Worm (Caenorhabditis elegans) whole organism, L1 larva: ENCODE results near the gene srbc-13.

Source experiments
- C04F5.9 ChIP-seq: sonication (generic microtip); optimal IDR thresholded peaks from 2 replicates; lab custom pipeline; 2016; ENCODE audit warnings: missing genetic modification characterization, missing compliant biosample characterization
- C16A3.4 ChIP-seq: fragments of 150-350 bp; optimal IDR thresholded peaks from 2 replicates; lab custom pipeline; 2014; ENCODE audit warnings: missing biosample characterization, missing genetic modification characterization
- C34B4.2 ChIP-seq: sonication (generic microtip); optimal IDR thresholded peaks from 2 replicates; lab custom pipeline; 2017; ENCODE audit warnings: mild to moderate bottlenecking, missing genetic modification characterization, missing compliant biosample characterization
- Y116A8C.19 ChIP-seq: sonication (generic microtip); optimal IDR thresholded peaks from 2 replicates; lab custom pipeline; 2016; ENCODE audit warnings: missing compliant biosample characterization, missing genetic modification characterization, borderline replicate concordance
- aha-1 ChIP-seq: fragments of 150-350 bp; optimal IDR thresholded peaks from 2 replicates; lab custom pipeline; 2014; ENCODE audit warnings: missing biosample characterization, missing genetic modification characterization
- alr-1 ChIP-seq: fragments of 200-800 bp; sonication (Bioruptor generic); optimal IDR thresholded peaks from 2 replicates; lab custom pipeline; 2018; ENCODE audit warnings: borderline replicate concordance, mild to moderate bottlenecking, missing genetic modification characterization, missing compliant biosample characterization
- ceh-63 ChIP-seq: fragments of 200-800 bp; sonication (Bioruptor generic); optimal IDR thresholded peaks from 2 replicates; lab custom pipeline; 2018; ENCODE audit warnings: mild to moderate bottlenecking, missing genetic modification characterization, missing compliant biosample characterization
- dpl-1 ChIP-seq, 3 experiments: fragments of 150-350 bp in 2 of 3; sonication (generic microtip) in 1 of 3; optimal IDR thresholded peaks; 2 replicates each; lab custom pipeline; 2014 to 2017; ENCODE audit warnings: missing biosample characterization in 3 of 3, missing genetic modification characterization in 3 of 3, missing genetic modification reagents in 3 of 3
- dsc-1 ChIP-seq: sonication (generic microtip); optimal IDR thresholded peaks from 2 replicates; lab custom pipeline; 2016; ENCODE audit warnings: mild to moderate bottlenecking, missing genetic modification characterization, missing compliant biosample characterization
- efl-1 ChIP-seq, 4 experiments: fragments of 150-350 bp; optimal IDR thresholded peaks in 3 of 4; peaks in 1 of 4; 1 replicate in 1 of 4; 2 replicates in 3 of 4; lab custom pipeline; 2014; ENCODE audit warnings: missing biosample characterization in 2 of 4, missing genetic modification characterization in 2 of 4, missing genetic modification reagents in 2 of 4
- ets-5 ChIP-seq: fragments of 200-800 bp; sonication (Bioruptor generic); IDR thresholded peaks from 2 replicates; pipeline ENCODE4 v1.3.6; 2022; ENCODE audit warnings: missing genetic modification characterization, missing compliant biosample characterization
- fkh-8 ChIP-seq: sonication (generic microtip); optimal IDR thresholded peaks from 2 replicates; lab custom pipeline; 2016; ENCODE audit warnings: mild to moderate bottlenecking, missing genetic modification characterization, missing compliant biosample characterization
- grh-1 ChIP-seq: fragments of 200-800 bp; sonication (Bioruptor generic); IDR thresholded peaks from 2 replicates; pipeline ENCODE4 v1.3.6; 2022; ENCODE audit warnings: missing genetic modification reagents, missing genetic modification characterization, missing compliant biosample characterization
- hlh-17 ChIP-seq: fragments of 200-800 bp; sonication (Bioruptor generic); optimal IDR thresholded peaks from 2 replicates; lab custom pipeline; 2018; ENCODE audit warnings: missing genetic modification characterization, mild to moderate bottlenecking, missing compliant biosample characterization, moderate library complexity, borderline replicate concordance
- lin-14 ChIP-seq: fragments of 200-800 bp; sonication (Bioruptor generic); optimal IDR thresholded peaks from 2 replicates; lab custom pipeline; 2018; ENCODE audit warnings: mild to moderate bottlenecking, missing genetic modification characterization, moderate library complexity, missing compliant biosample characterization
- lin-15B ChIP-seq: fragments of 150-350 bp; sonication (generic microtip); optimal IDR thresholded peaks from 3 replicates; lab custom pipeline; 2014; ENCODE audit warnings: missing biosample characterization, missing genetic modification characterization
- lin-35 ChIP-seq, 2 experiments: fragments of 150-350 bp; optimal IDR thresholded peaks; 2 replicates each; lab custom pipeline; 2014; ENCODE audit warnings: missing biosample characterization in 2 of 2, missing genetic modification characterization in 2 of 2, missing genetic modification reagents in 2 of 2
- lin-39 ChIP-seq: fragments of 150-350 bp; optimal IDR thresholded peaks from 2 replicates; lab custom pipeline; 2014; ENCODE audit warnings: missing biosample characterization, missing genetic modification reagents, missing genetic modification characterization
- mep-1 ChIP-seq: fragments of 150-350 bp; optimal IDR thresholded peaks from 2 replicates; lab custom pipeline; 2014; ENCODE audit warnings: missing biosample characterization, missing genetic modification characterization
- nhr-12 ChIP-seq: sonication (generic microtip); optimal IDR thresholded peaks from 2 replicates; lab custom pipeline; 2017; ENCODE audit warnings: missing biosample characterization, missing genetic modification characterization
- nhr-237 ChIP-seq: fragments of 150-350 bp; optimal IDR thresholded peaks from 2 replicates; lab custom pipeline; 2014; ENCODE audit warnings: missing biosample characterization, missing genetic modification characterization
- nhr-77 ChIP-seq: fragments of 150-350 bp; optimal IDR thresholded peaks from 2 replicates; lab custom pipeline; 2014; ENCODE audit warnings: missing biosample characterization, missing genetic modification characterization
- nhr-84 ChIP-seq: sonication (generic microtip); optimal IDR thresholded peaks from 2 replicates; lab custom pipeline; 2017; ENCODE audit warnings: missing biosample characterization, missing genetic modification characterization
- nhr-85 ChIP-seq: sonication (generic microtip); peaks from one replicate; lab custom pipeline; 2016; ENCODE audit warnings: missing genetic modification characterization, inconsistent platforms, missing compliant biosample characterization
- pax-3 ChIP-seq: fragments of 200-800 bp; sonication (Bioruptor generic); optimal IDR thresholded peaks from 2 replicates; lab custom pipeline; 2018; ENCODE audit warnings: mild to moderate bottlenecking, missing genetic modification characterization, moderate library complexity, missing compliant biosample characterization
- rnt-1 ChIP-seq: sonication (generic microtip); optimal IDR thresholded peaks from 2 replicates; lab custom pipeline; 2016; ENCODE audit warnings: mild to moderate bottlenecking, missing genetic modification characterization, moderate library complexity, missing compliant biosample characterization
- skn-1 ChIP-seq: fragments of 150-350 bp; optimal IDR thresholded peaks from 2 replicates; lab custom pipeline; 2014; ENCODE audit warnings: missing biosample characterization, missing genetic modification characterization
- snpc-4 ChIP-seq: fragments of 150-350 bp; optimal IDR thresholded peaks from 2 replicates; lab custom pipeline; 2014; ENCODE audit warnings: missing biosample characterization, missing genetic modification characterization
- snu-23 ChIP-seq: sonication (generic microtip); optimal IDR thresholded peaks from 2 replicates; lab custom pipeline; 2016; ENCODE audit warnings: missing genetic modification characterization, missing compliant biosample characterization
- tbx-2 ChIP-seq: sonication (generic microtip); optimal IDR thresholded peaks from 2 replicates; lab custom pipeline; 2016; ENCODE audit warnings: missing genetic modification characterization, missing compliant biosample characterization
- unc-86 ChIP-seq: sonication (generic microtip); optimal IDR thresholded peaks from 2 replicates; lab custom pipeline; 2016; ENCODE audit warnings: missing genetic modification characterization, missing compliant biosample characterization
- unc-98 ChIP-seq: fragments of 200-800 bp; sonication (Bioruptor generic); IDR thresholded peaks from 2 replicates; pipeline ENCODE4 v1.3.6; 2022; ENCODE audit warnings: missing genetic modification characterization, missing compliant biosample characterization
- vab-15 ChIP-seq: sonication (generic microtip); optimal IDR thresholded peaks from 2 replicates; lab custom pipeline; 2017; ENCODE audit warnings: missing genotype, mild to moderate bottlenecking, missing genetic modification characterization, missing compliant biosample characterization
- zip-4 ChIP-seq: fragments of 200-800 bp; sonication (Bioruptor generic); optimal IDR thresholded peaks from 2 replicates; lab custom pipeline; 2018; ENCODE audit warnings: mild to moderate bottlenecking, missing genetic modification characterization, moderate library complexity, missing compliant biosample characterization

Gene srbc-13

ce11 chrV:847521-847920, at the start of gene srbc-13:
Gene srbc-13 (plus strand): TSS chrV:847821.
- no peak for TF ChIP-seq lin-14 (GFP tag; lab: Kevin White, UChicago)

ce11 chrV:800271-800670, 47.4 kb upstream of the srbc-13 start:
- peak; percentile 53 for TF ChIP-seq lin-14 (GFP tag; lab: Kevin White, UChicago)
- no peak for TF ChIP-seq nhr-84 (tag; lab: Kevin White, UChicago)
- no peak for TF ChIP-seq efl-1 (optimal IDR thresholded peaks at IDR 0.05; lab: Kevin White, UChicago)
- no peak for TF ChIP-seq efl-1 (GFP tag; optimal IDR thresholded peaks at IDR 0.05 in 1 of 2; lab: Kevin White, UChicago)
- TF ChIP-seq Y116A8C.19: no peak
- no peak for TF ChIP-seq dpl-1 (GFP tag; optimal IDR thresholded peaks at IDR 0.05; lab: Kevin White, UChicago)
- peak; percentile 51 for TF ChIP-seq nhr-85 (tag; lab: Kevin White, UChicago)

- peak; percentile 36 for TF ChIP-seq rnt-1 (tag; lab: Kevin White, UChicago)
- TF ChIP-seq alr-1 (tag; lab: Kevin White, UChicago): no peak
- TF ChIP-seq grh-1 (GFP tag; lab: Robert Waterston, UW): no peak
- TF ChIP-seq lin-35 (GFP tag; optimal IDR thresholded peaks at IDR 0.05; lab: Kevin White, UChicago): no peak
- no peak for TF ChIP-seq fkh-8 (tag; lab: Kevin White, UChicago)
- TF ChIP-seq C34B4.2 (tag; lab: Kevin White, UChicago): no peak
- no peak for TF ChIP-seq efl-1 (optimal IDR thresholded peaks at IDR 0.05; lab: Kevin White, UChicago)
- TF ChIP-seq efl-1 (GFP tag; optimal IDR thresholded peaks at IDR 0.05 in 1 of 2; lab: Kevin White, UChicago): peak in 1 of 2 experiments; percentile 68
- TF ChIP-seq nhr-85 (tag; lab: Kevin White, UChicago): peak; percentile 89
- TF ChIP-seq lin-14 (GFP tag; lab: Kevin White, UChicago): peak; percentile 74
- TF ChIP-seq aha-1 (tag; lab: Kevin White, UChicago): no peak
Measured at ce11 chrV:801555-802060, 46.0 kb upstream of the srbc-13 start.

ce11 chrV:802726-803125, 44.9 kb upstream of the srbc-13 start:
- TF ChIP-seq lin-15B (tag; lab: Kevin White, UChicago) (no peak), tbx-2 (tag; lab: Kevin White, UChicago) (no peak), unc-86 (no peak), nhr-77 (no peak), skn-1 (tag; lab: Kevin White, UChicago) (no peak)

- TF ChIP-seq mep-1 (tag; lab: Kevin White, UChicago): no peak
- TF ChIP-seq dsc-1 (tag; lab: Kevin White, UChicago): no peak
- no peak for TF ChIP-seq vab-15 (tag; lab: Kevin White, UChicago)
- no peak for TF ChIP-seq nhr-237 (tag; lab: Kevin White, UChicago)
- TF ChIP-seq C04F5.9 (tag; lab: Kevin White, UChicago): no peak
- TF ChIP-seq unc-98 (GFP tag; lab: Robert Waterston, UW): no peak
- no peak for TF ChIP-seq pax-3 (tag; lab: Kevin White, UChicago)
- no peak for TF ChIP-seq snpc-4 (tag; lab: Kevin White, UChicago)
- TF ChIP-seq ets-5 (GFP tag; lab: Robert Waterston, UW): no peak
- no peak for TF ChIP-seq ceh-63 (GFP tag; lab: Kevin White, UChicago)
- TF ChIP-seq zip-4: no peak
- no peak for TF ChIP-seq grh-1 (GFP tag; lab: Robert Waterston, UW)
- no peak for TF ChIP-seq hlh-17 (GFP tag; lab: Kevin White, UChicago)
- TF ChIP-seq lin-39 (tag; lab: Kevin White, UChicago): no peak
- TF ChIP-seq C16A3.4 (tag; lab: Kevin White, UChicago): no peak
- no peak for TF ChIP-seq snu-23 (GFP tag; lab: Kevin White, UChicago)
- TF ChIP-seq nhr-12 (tag; lab: Kevin White, UChicago): no peak
- no peak for TF ChIP-seq aha-1 (tag; lab: Kevin White, UChicago)
Measured at ce11 chrV:803472-803871, 44.1 kb upstream of the srbc-13 start.
